Fruit fly (Drosophila melanogaster) whole organism, prepupa: Measurements from ENCODE around the gene CG43675.

Source experiments
- Blimp-1 ChIP-seq: fragments of 200-800 bp; sonication (Bioruptor generic); optimal IDR thresholded peaks from 3 replicates; lab custom pipeline; 2017; ENCODE audit warnings: missing biosample characterization, missing genetic modification characterization, mild to moderate bottlenecking, moderate library complexity, missing genetic modification reagents
- CG10631 ChIP-seq: fragments of 200-800 bp; sonication (Bioruptor generic); optimal IDR thresholded peaks from 2 replicates; lab custom pipeline; 2016; ENCODE audit warnings: missing biosample characterization, missing genetic modification characterization
- CG10669 ChIP-seq: fragments of 200-800 bp; sonication (Bioruptor generic); optimal IDR thresholded peaks from 3 replicates; lab custom pipeline; 2018; ENCODE audit warnings: missing biosample characterization, mild to moderate bottlenecking, missing genetic modification characterization, moderate library complexity
- CG11294 ChIP-seq: fragments of 200-800 bp; sonication (Bioruptor generic); IDR thresholded peaks from 2 replicates; pipeline ENCODE4 v1.3.6; 2022; ENCODE audit warnings: missing biosample characterization, missing genetic modification characterization
- CG15336 ChIP-seq: fragments of 200-800 bp; sonication (Bioruptor generic); IDR thresholded peaks from 2 replicates; pipeline ENCODE4 v1.3.6; 2022; ENCODE audit warnings: missing biosample characterization, missing genetic modification characterization
- CG1621 ChIP-seq: fragments of 200-800 bp; sonication (Bioruptor generic); optimal IDR thresholded peaks from 3 replicates; lab custom pipeline; 2018; ENCODE audit warnings: missing biosample characterization, mild to moderate bottlenecking, missing genetic modification characterization
- CG16779 ChIP-seq: fragments of 200-800 bp; sonication (Bioruptor generic); optimal IDR thresholded peaks from 3 replicates; lab custom pipeline; 2017; ENCODE audit warnings: missing biosample characterization, mild to moderate bottlenecking, missing genetic modification characterization
- CG3032 ChIP-seq: fragments of 200-800 bp; optimal IDR thresholded peaks from 2 replicates; lab custom pipeline; 2019; ENCODE audit warnings: missing biosample characterization, mild to moderate bottlenecking, missing genetic modification characterization, moderate library complexity
- CG31627 ChIP-seq: fragments of 200-800 bp; sonication (Bioruptor generic); optimal IDR thresholded peaks from 3 replicates; lab custom pipeline; 2016; ENCODE audit warnings: missing biosample characterization, missing genetic modification characterization
- CG32006 ChIP-seq: fragments of 200-800 bp; sonication (Bioruptor generic); optimal IDR thresholded peaks from 3 replicates; lab custom pipeline; 2017; ENCODE audit warnings: missing biosample characterization, mild to moderate bottlenecking, missing genetic modification characterization
- CG3919 ChIP-seq: fragments of 200-800 bp; sonication (Bioruptor generic); optimal IDR thresholded peaks from 3 replicates; lab custom pipeline; 2016; ENCODE audit warnings: missing biosample characterization, missing genetic modification characterization
- CG4318 ChIP-seq: fragments of 200-800 bp; sonication (Bioruptor generic); optimal IDR thresholded peaks from 3 replicates; lab custom pipeline; 2017; ENCODE audit warnings: missing biosample characterization, mild to moderate bottlenecking, missing genetic modification characterization
- CG6276 ChIP-seq: fragments of 200-800 bp; sonication (Bioruptor generic); optimal IDR thresholded peaks from 2 replicates; lab custom pipeline; 2017; ENCODE audit warnings: missing biosample characterization, mild to moderate bottlenecking, missing genetic modification characterization
- CG6792 ChIP-seq: fragments of 200-800 bp; sonication (Bioruptor generic); optimal IDR thresholded peaks from 3 replicates; lab custom pipeline; 2016; ENCODE audit warnings: missing biosample characterization, missing genetic modification characterization
- CG8119 ChIP-seq: fragments of 200-800 bp; sonication (Bioruptor generic); IDR thresholded peaks from 3 replicates; pipeline ENCODE4 v1.3.6; 2022; ENCODE audit warnings: missing biosample characterization, missing genetic modification characterization
- CG8632 ChIP-seq: fragments of 200-800 bp; sonication (Bioruptor generic); optimal IDR thresholded peaks from 3 replicates; lab custom pipeline; 2016; ENCODE audit warnings: missing biosample characterization, missing genetic modification characterization
- Eip78C ChIP-seq: fragments of 200-800 bp; sonication (Bioruptor generic); peaks from one replicate; lab custom pipeline; 2016; ENCODE audit warnings: missing biosample characterization, missing genetic modification characterization
- Eip93F ChIP-seq: fragments of 200-800 bp; sonication (Bioruptor generic); optimal IDR thresholded peaks from 2 replicates; lab custom pipeline; 2016; ENCODE audit warnings: missing biosample characterization, mild to moderate bottlenecking, missing genetic modification characterization
- Ets21C ChIP-seq: fragments of 200-800 bp; sonication (Bioruptor generic); optimal IDR thresholded peaks from 3 replicates; lab custom pipeline; 2016; ENCODE audit warnings: missing biosample characterization, missing genetic modification characterization
- Gug ChIP-seq: fragments of 200-800 bp; sonication (Bioruptor generic); IDR thresholded peaks from 2 replicates; pipeline ENCODE4 v1.3.6; 2022; ENCODE audit warnings: missing biosample characterization, missing genetic modification characterization
- Hr38 ChIP-seq: sonication (Bioruptor generic); optimal IDR thresholded peaks from 2 replicates; lab custom pipeline; 2016; ENCODE audit warnings: missing biosample characterization, missing genetic modification characterization
- Hr39 ChIP-seq: fragments of 200-800 bp; sonication (Bioruptor generic); optimal IDR thresholded peaks from 2 replicates; lab custom pipeline; 2016; ENCODE audit warnings: missing biosample characterization, missing genetic modification characterization
- Hr4 ChIP-seq: fragments of 200-800 bp; sonication (Bioruptor generic); optimal IDR thresholded peaks from 3 replicates; lab custom pipeline; 2016; ENCODE audit warnings: missing biosample characterization, missing genetic modification characterization
- Met ChIP-seq: fragments of 200-800 bp; sonication (Bioruptor generic); optimal IDR thresholded peaks from 3 replicates; lab custom pipeline; 2016; ENCODE audit warnings: missing biosample characterization, missing genetic modification characterization
- OdsH ChIP-seq: fragments of 200-800 bp; sonication (Bioruptor generic); optimal IDR thresholded peaks from 3 replicates; lab custom pipeline; 2016; ENCODE audit warnings: missing biosample characterization, missing genetic modification characterization
- Sox102F ChIP-seq: fragments of 200-800 bp; sonication (Bioruptor generic); optimal IDR thresholded peaks from 2 replicates; lab custom pipeline; 2016; ENCODE audit warnings: missing biosample characterization, mild to moderate bottlenecking, missing genetic modification characterization
- Sox14 ChIP-seq: fragments of 200-800 bp; sonication (Bioruptor generic); optimal IDR thresholded peaks from 3 replicates; lab custom pipeline; 2016; ENCODE audit warnings: missing biosample characterization, missing genetic modification characterization
- Sox15 ChIP-seq: fragments of 200-800 bp; sonication (Bioruptor generic); optimal IDR thresholded peaks from 3 replicates; lab custom pipeline; 2016; ENCODE audit warnings: missing biosample characterization, missing genetic modification characterization
- achi ChIP-seq: fragments of 200-800 bp; sonication (Bioruptor generic); optimal IDR thresholded peaks from 3 replicates; lab custom pipeline; 2016; ENCODE audit warnings: missing biosample characterization, missing genetic modification characterization
- acj6 ChIP-seq: fragments of 200-800 bp; sonication (Bioruptor generic); optimal IDR thresholded peaks from 3 replicates; lab custom pipeline; 2016; ENCODE audit warnings: missing biosample characterization, missing genetic modification characterization
- cyc ChIP-seq: fragments of 200-800 bp; sonication (Bioruptor generic); optimal IDR thresholded peaks from 3 replicates; lab custom pipeline; 2016; ENCODE audit warnings: missing biosample characterization, missing genetic modification characterization
- dac ChIP-seq: fragments of 200-800 bp; sonication (Bioruptor generic); optimal IDR thresholded peaks from 2 replicates; lab custom pipeline; 2017; ENCODE audit warnings: missing biosample characterization, mild to moderate bottlenecking, missing genetic modification characterization
- dsx ChIP-seq: fragments of 200-800 bp; optimal IDR thresholded peaks from 3 replicates; lab custom pipeline; 2019; ENCODE audit warnings: missing biosample characterization, mild to moderate bottlenecking, missing genetic modification characterization, moderate library complexity; ENCODE audit not compliant: poor library complexity, severe bottlenecking
- eg ChIP-seq: fragments of 200-800 bp; sonication (Bioruptor generic); IDR thresholded peaks from 3 replicates; pipeline ENCODE4 v1.3.6; 2022; ENCODE audit warnings: missing biosample characterization, missing genetic modification characterization
- fd59A ChIP-seq: fragments of 200-800 bp; sonication (Bioruptor generic); optimal IDR thresholded peaks from 2 replicates; lab custom pipeline; 2017; ENCODE audit warnings: missing biosample characterization, mild to moderate bottlenecking, missing genetic modification characterization, missing genetic modification reagents
- fd85E ChIP-seq: fragments of 200-800 bp; sonication (Bioruptor generic); optimal IDR thresholded peaks from 3 replicates; lab custom pipeline; 2016; ENCODE audit warnings: missing biosample characterization, missing genetic modification characterization
- fkh ChIP-seq: fragments of 200-800 bp; sonication (Bioruptor generic); optimal IDR thresholded peaks from 3 replicates; lab custom pipeline; 2017; ENCODE audit warnings: missing biosample characterization, mild to moderate bottlenecking, missing genetic modification characterization, moderate library complexity
- lz ChIP-seq: fragments of 200-800 bp; sonication (Bioruptor generic); optimal IDR thresholded peaks from 3 replicates; lab custom pipeline; 2016; ENCODE audit warnings: missing biosample characterization, missing genetic modification characterization
- pdm3 ChIP-seq: fragments of 200-800 bp; sonication (Bioruptor generic); optimal IDR thresholded peaks from 3 replicates; lab custom pipeline; 2016; ENCODE audit warnings: missing biosample characterization, missing genetic modification characterization
- spab ChIP-seq: fragments of 200-800 bp; sonication (Bioruptor generic); optimal IDR thresholded peaks from 2 replicates; lab custom pipeline; 2017; ENCODE audit warnings: missing biosample characterization, mild to moderate bottlenecking, missing genetic modification characterization, missing genetic modification reagents
- ss ChIP-seq, 2 experiments: fragments of 200-800 bp; sonication (Bioruptor generic); optimal IDR thresholded peaks; 2 replicates in 1 of 2; 3 replicates in 1 of 2; lab custom pipeline; 2017 to 2018; ENCODE audit warnings: mild to moderate bottlenecking in 2 of 2, missing biosample characterization in 2 of 2, missing genetic modification characterization in 2 of 2, moderate library complexity in 1 of 2
- svp ChIP-seq: fragments of 200-800 bp; sonication (Bioruptor generic); peaks from one replicate; lab custom pipeline; 2016; ENCODE audit warnings: missing biosample characterization, missing genetic modification characterization
- vri ChIP-seq: fragments of 200-800 bp; sonication (Bioruptor generic); optimal IDR thresholded peaks from 3 replicates; lab custom pipeline; 2016; ENCODE audit warnings: missing biosample characterization, mild to moderate bottlenecking, missing genetic modification characterization

CG43675 gene

dm6 chr3R:9347702-9348378 is 7.5 kb upstream of the CG43675 start (continued):
- TF ChIP-seq dsx (GFP tag; lab: Kevin White, UChicago) (peak; percentile 89), CG10631 (GFP tag; lab: Kevin White, UChicago) (peak; percentile 93), CG4318 (GFP tag; lab: Kevin White, UChicago) (peak; percentile 74), ss (GFP tag; optimal IDR thresholded peaks at IDR 0.05; lab: Kevin White, UChicago) (peak; percentile 78 to 90), fd59A (peak; percentile 89), CG31627 (GFP tag; lab: Kevin White, UChicago) (peak; percentile 77), Gug (peak; percentile 82), CG6276 (GFP tag; lab: Kevin White, UChicago) (peak; percentile 84), CG8632 (GFP tag; lab: Kevin White, UChicago) (peak; percentile 88), CG1621 (tag; lab: Kevin White, UChicago) (peak; percentile 89), CG3919 (GFP tag; lab: Kevin White, UChicago) (peak; percentile 92), Ets21C (GFP tag; lab: Kevin White, UChicago) (peak; percentile 68), OdsH (GFP tag; lab: Kevin White, UChicago) (peak; percentile 91), CG3032 (tag; lab: Kevin White, UChicago) (peak; percentile 89)

dm6 chr3R:9348379-9348721 is 6.9 kb upstream of the CG43675 start:
- TF ChIP-seq dsx (GFP tag; lab: Kevin White, UChicago) (peak; percentile 11), vri (GFP tag; lab: Kevin White, UChicago) (no peak), Eip93F (peak; percentile 54), ss (GFP tag; optimal IDR thresholded peaks at IDR 0.05; lab: Kevin White, UChicago) (peak in 1 of 2 experiments; percentile 24), Hr38 (GFP tag; lab: Kevin White, UChicago) (no peak), Blimp-1 (GFP tag; lab: Kevin White, UChicago) (peak; percentile 88), svp (GFP tag; lab: Kevin White, UChicago) (peak; percentile 47), CG8119 (0 out of 3 replicates have a peak, but pooled peaks have one; percentile 11), dac (GFP tag; lab: Kevin White, UChicago) (no peak)

DNA sequence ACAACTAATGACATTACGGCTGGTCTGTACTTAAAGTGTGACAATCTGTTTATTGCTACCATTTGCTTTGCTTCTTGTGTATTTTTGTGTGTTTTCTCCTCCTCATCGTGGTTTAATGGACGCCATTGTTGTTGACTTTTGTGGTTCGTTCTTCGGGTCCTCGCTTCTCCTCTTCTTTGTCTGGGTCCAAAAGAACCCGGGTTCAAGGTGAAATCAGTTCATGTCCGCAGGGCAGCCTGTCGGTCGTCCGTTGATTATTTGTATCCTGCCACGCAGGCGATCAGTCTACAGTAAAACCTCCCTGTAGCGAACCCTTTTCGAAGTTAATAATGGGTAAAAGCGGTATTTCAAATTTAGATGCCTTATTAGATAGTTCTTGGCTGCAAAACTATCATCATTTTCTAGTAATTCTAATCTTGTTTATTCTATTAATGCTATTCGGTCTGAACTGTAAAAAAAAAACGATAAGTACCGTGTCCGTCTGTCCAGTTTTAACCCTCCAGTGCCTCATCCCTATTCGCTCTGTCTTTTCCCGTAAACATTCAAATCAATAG is 6.0 kb upstream of the CG43675 start:
- peak; percentile 14 for TF ChIP-seq CG10669 (GFP tag; lab: Kevin White, UChicago)
- no peak for TF ChIP-seq CG8632 (GFP tag; lab: Kevin White, UChicago)
- TF ChIP-seq Eip78C (GFP tag; lab: Kevin White, UChicago), result peak; percentile 69
- TF ChIP-seq fkh (GFP tag; lab: Kevin White, UChicago), result peak; percentile 44
- no peak for TF ChIP-seq CG11294
- peak; percentile 33 for TF ChIP-seq Hr39
- no peak for TF ChIP-seq pdm3 (GFP tag; lab: Kevin White, UChicago)
- TF ChIP-seq CG6276 (GFP tag; lab: Kevin White, UChicago), result no peak
- TF ChIP-seq vri (GFP tag; lab: Kevin White, UChicago), result peak; percentile 27
- TF ChIP-seq eg (GFP tag; lab: Robert Waterston, UW), result no peak
- TF ChIP-seq dac (GFP tag; lab: Kevin White, UChicago), result no peak
- peak; percentile 33 for TF ChIP-seq CG31627 (GFP tag; lab: Kevin White, UChicago)
- no peak for TF ChIP-seq Sox102F (GFP tag; lab: Kevin White, UChicago)
- peak; percentile 3 for TF ChIP-seq CG10631 (GFP tag; lab: Kevin White, UChicago)
- TF ChIP-seq CG8119, result no peak
- TF ChIP-seq Ets21C (GFP tag; lab: Kevin White, UChicago), result no peak
- TF ChIP-seq CG6792 (GFP tag; lab: Kevin White, UChicago), result peak; percentile 20
- TF ChIP-seq fd59A, result no peak
- TF ChIP-seq Sox14 (GFP tag; lab: Kevin White, UChicago), result peak; percentile 6
- TF ChIP-seq CG15336 (GFP tag; lab: Robert Waterston, UW), result no peak
- TF ChIP-seq Gug, result no peak
- TF ChIP-seq cyc (GFP tag; lab: Kevin White, UChicago), result peak; percentile 25
- TF ChIP-seq CG3032 (tag; lab: Kevin White, UChicago), result no peak
- no peak for TF ChIP-seq CG32006
- TF ChIP-seq Hr4, result no peak
- TF ChIP-seq lz, result peak; percentile 22
- no peak for TF ChIP-seq Met (GFP tag; lab: Kevin White, UChicago)
- no peak for TF ChIP-seq dsx (GFP tag; lab: Kevin White, UChicago)
- TF ChIP-seq Sox15 (GFP tag; lab: Kevin White, UChicago), result no peak
- TF ChIP-seq CG1621 (tag; lab: Kevin White, UChicago), result no peak
- no peak for TF ChIP-seq CG16779 (tag; lab: Kevin White, UChicago)
- peak; percentile 10 for TF ChIP-seq spab (GFP tag; lab: Kevin White, UChicago)
- peak; percentile 74 for TF ChIP-seq svp (GFP tag; lab: Kevin White, UChicago)
- no peak for TF ChIP-seq Hr38 (GFP tag; lab: Kevin White, UChicago)
- no peak for TF ChIP-seq acj6 (GFP tag; lab: Kevin White, UChicago)
- TF ChIP-seq achi, result no peak
- TF ChIP-seq fd85E, result no peak
